Worm (Caenorhabditis elegans) whole organism, late embryonic: ENCODE data around the gene F10C2.3.

Experiments used
- T23F11.4 ChIP-seq: fragments of 200-800 bp; sonication (Bioruptor generic); optimal IDR thresholded peaks from 2 replicates; lab custom pipeline; 2018; ENCODE audit warnings: mild to moderate bottlenecking, missing genetic modification characterization, missing compliant biosample characterization
- ceh-30 ChIP-seq: fragments of 150-350 bp; optimal IDR thresholded peaks from 2 replicates; lab custom pipeline; 2014; ENCODE audit warnings: missing biosample characterization, missing genetic modification characterization
- ceh-45 ChIP-seq: fragments of 200-800 bp; sonication (Bioruptor generic); IDR thresholded peaks from 2 replicates; pipeline ENCODE4 v1.3.6; 2022; ENCODE audit warnings: missing genetic modification reagents, missing genetic modification characterization, missing compliant biosample characterization
- elt-2 ChIP-seq: sonication (generic microtip); optimal IDR thresholded peaks from 2 replicates; lab custom pipeline; 2016; ENCODE audit warnings: missing genetic modification reagents, missing genetic modification characterization, missing compliant biosample characterization
- ets-4 ChIP-seq: sonication (generic microtip); optimal IDR thresholded peaks from 2 replicates; lab custom pipeline; 2016; ENCODE audit warnings: missing genetic modification characterization, missing compliant biosample characterization
- fkh-10 ChIP-seq: fragments of 150-350 bp; optimal IDR thresholded peaks from 2 replicates; lab custom pipeline; 2014; ENCODE audit warnings: missing biosample characterization, missing genetic modification reagents, missing genetic modification characterization
- pat-9 ChIP-seq: fragments of 200-800 bp; sonication (Bioruptor generic); optimal IDR thresholded peaks from 2 replicates; lab custom pipeline; 2018; ENCODE audit warnings: mild to moderate bottlenecking, missing genetic modification characterization, moderate library complexity, missing compliant biosample characterization
- pros-1 ChIP-seq: fragments of 150-350 bp; optimal IDR thresholded peaks from 2 replicates; lab custom pipeline; 2014; ENCODE audit warnings: missing biosample characterization, missing genetic modification reagents, missing genetic modification characterization
- sox-2 ChIP-seq: fragments of 200-800 bp; sonication (Bioruptor generic); IDR thresholded peaks from 2 replicates; pipeline ENCODE4 v1.3.6; 2022; ENCODE audit warnings: missing genetic modification reagents, missing genetic modification characterization, missing compliant biosample characterization
- sox-4 ChIP-seq: sonication (generic microtip); optimal IDR thresholded peaks from 2 replicates; lab custom pipeline; 2017; ENCODE audit warnings: mild to moderate bottlenecking, missing genetic modification characterization, inconsistent platforms, missing compliant biosample characterization
- syd-9 ChIP-seq: sonication (generic microtip); optimal IDR thresholded peaks from 2 replicates; lab custom pipeline; 2016; ENCODE audit warnings: mild to moderate bottlenecking, missing genetic modification characterization, moderate library complexity, missing compliant biosample characterization
- unc-86 ChIP-seq: sonication (generic microtip); optimal IDR thresholded peaks from 2 replicates; lab custom pipeline; 2016; ENCODE audit warnings: missing genetic modification characterization, missing compliant biosample characterization

ce11 chrV:12065369-12065768 is 45.2 kb downstream of the F10C2.3 start, which contains the start of gene pqn-53:
- TF ChIP-seq ceh-45 (GFP tag; lab: Robert Waterston, UW) (no peak), sox-4 (tag; lab: Kevin White, UChicago) (no peak), syd-9 (no peak), pros-1 (tag; lab: Kevin White, UChicago) (no peak), fkh-10 (GFP tag; lab: Kevin White, UChicago) (no peak), elt-2 (tag; lab: Kevin White, UChicago) (no peak), T23F11.4 (GFP tag; lab: Kevin White, UChicago) (no peak), pat-9 (tag; lab: Kevin White, UChicago) (no peak), sox-2 (GFP tag; lab: Robert Waterston, UW) (no peak), ets-4 (tag; lab: Kevin White, UChicago) (no peak), ceh-30 (tag; lab: Kevin White, UChicago) (no peak), unc-86 (tag; lab: Kevin White, UChicago) (no peak)
